Fruit fly (Drosophila melanogaster): ENCODE results near the gene kst.

The kst gene

DNA sequence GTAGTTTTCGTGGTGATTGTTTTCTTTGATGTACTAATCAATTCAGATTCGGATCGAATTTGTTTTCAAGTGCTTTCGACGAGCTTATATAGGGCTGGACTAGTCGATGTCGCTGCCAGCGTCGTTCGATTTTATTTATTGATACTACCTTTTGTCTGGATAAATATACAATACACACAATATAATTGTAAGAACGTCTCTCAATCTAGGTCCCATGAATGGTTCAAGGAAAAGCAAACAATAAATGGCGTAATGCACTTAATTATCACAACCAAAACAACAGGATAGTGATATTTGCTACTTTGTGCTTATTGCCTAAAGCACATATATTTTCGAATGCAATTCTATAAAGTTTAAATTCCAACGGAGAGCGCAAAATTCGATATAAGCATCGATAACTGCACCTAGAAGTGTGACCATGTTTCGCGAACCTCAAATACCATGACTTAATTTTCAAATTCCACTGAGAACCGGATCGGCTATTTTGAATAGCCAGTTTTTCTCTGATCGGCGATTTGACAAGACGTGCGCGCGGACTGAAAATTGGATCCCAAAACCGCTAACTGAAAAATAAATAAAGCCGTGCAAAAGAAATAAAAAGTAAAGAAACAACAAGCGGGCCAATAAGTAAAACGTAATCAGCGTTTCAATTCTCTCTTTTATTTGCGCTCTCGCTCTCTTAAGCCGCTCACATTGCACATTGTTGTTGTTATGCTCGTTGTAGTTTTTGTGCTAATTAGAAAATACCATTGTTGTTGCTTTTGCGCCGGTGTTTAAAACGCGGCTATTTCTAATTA lies at the start of gene kst, which contains the start of gene Drsl6:
Gene kst, plus strand, starts transcription at position 493 of the 797 bp plus-strand sequence.
Gene Drsl6, minus strand, starts transcription at position 51 of the 797 bp plus-strand sequence.
- no peak for TF ChIP-seq CG8478 (optimal IDR thresholded peaks at IDR 0.05)
- TF ChIP-seq CTCF (optimal IDR thresholded peaks at IDR 0.05), result no peak

DNA sequence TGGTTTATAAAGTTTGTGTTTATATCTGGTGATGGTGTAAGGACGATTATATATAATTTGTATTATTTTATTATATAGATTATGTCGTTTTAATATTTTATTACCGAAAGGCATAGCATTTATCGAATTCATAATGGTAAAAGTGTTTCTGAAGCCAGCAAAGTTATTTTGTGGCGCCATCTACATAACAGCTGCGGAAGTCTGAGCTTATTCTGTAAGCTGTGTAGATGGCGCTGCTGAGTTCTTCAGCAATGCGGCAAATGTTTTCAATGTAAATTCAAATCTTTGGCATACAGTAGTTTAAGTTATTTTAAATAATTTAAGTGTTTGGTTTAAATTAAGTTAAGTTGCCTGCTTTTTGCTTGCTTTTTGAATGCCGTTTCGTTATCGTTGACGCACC lies 48.2 kb upstream of the kst start:
- TF ChIP-seq CG8478 (optimal IDR thresholded peaks at IDR 0.05) (no peak), CTCF (optimal IDR thresholded peaks at IDR 0.05) (peak; percentile 75 to 90)

DNA sequence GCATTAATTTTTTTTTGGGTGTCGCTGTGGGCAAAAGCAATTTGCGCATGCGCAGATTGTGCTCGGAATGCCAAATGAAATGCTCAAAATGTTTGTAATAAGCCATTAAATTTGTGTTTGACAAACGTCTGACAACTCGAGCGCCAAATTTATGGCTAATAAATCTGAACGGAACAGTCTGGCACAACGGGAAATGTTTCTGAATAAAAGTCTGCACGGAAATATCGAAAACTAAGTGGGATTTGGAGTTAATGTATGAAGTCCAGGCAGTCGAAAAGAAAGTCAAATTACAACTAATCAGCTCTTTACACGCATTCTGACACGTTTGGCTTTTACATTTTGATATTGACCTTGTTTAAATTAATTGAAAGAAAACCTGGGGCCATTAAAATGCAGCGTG lies 45.5 kb upstream of the kst start, which contains the start of gene CG12009:
Gene CG12009, plus strand, starts transcription at position 301 of the 400 bp plus-strand sequence.
- TF ChIP-seq CG8478 (optimal IDR thresholded peaks at IDR 0.05) (no peak), CTCF (optimal IDR thresholded peaks at IDR 0.05) (no peak)

DNA sequence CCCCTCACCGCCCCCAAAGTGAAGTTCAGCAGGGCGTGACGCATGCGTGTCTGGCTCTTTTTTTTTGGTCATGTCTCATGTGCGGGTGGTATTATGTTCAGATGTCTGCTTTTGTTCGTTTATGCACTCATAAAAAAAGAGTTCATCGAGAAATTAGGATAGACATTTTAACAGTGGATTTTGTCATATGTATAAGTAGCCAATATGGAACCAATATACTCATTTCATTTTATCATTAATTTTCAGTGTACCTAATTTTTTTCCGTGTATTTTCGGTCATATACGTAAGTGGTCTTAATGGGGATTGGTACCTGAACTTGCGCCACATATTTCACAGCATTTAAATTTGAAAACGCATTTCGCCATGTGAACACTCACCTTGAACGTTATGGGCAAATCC lies 36.3 kb upstream of the kst start:
- TF ChIP-seq CG8478 (optimal IDR thresholded peaks at IDR 0.05), result no peak
- TF ChIP-seq CTCF (optimal IDR thresholded peaks at IDR 0.05), result no peak

DNA sequence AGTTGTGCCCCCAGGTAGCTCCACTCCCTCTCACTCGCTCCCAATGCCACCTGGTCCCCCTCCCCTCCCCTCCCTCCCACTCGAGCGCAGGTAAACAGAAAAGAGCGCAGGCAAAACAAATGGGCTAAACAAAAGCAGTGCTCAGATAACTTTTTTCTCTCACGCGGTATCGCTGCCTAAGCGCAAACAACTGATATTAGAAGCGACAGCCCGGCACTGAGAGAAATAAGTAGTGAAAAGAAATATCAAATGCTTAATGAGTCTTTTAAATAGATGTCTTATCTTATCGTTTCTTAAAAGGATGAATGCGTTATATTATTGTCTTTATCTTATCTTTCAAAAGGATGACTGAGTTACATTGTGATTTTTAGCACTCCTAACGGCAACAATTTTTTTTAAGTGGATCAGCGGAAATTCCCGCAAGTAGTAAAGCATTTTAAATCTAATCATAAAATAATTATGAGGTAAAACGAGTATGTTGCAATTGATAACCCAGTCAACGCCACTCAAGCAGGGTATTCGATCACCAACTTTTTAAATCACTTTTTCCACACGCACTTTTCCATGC lies 35.4 kb upstream of the kst start:
- TF ChIP-seq CTCF (optimal IDR thresholded peaks at IDR 0.05) (no peak), CG8478 (optimal IDR thresholded peaks at IDR 0.05) (no peak)

DNA sequence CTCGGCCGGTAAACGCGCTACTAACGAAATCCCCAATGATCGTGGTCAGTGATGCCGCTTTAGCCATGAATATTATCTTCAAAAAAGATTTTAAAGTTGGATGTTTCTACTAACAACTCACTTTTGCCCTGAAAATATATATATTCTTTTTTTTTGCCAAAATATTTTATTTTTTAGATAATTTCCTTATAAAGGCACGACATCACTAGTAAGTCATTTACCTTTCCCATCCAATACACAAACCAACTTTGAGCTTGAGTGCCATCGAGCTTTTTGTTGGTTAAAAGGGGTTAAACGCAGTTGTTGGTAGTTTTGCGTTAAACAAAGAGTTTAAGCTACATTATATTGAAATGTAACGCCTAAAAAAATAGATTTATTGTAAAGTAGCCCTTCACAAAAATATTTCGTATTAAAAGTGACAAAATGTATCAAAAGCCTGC lies 33.6 kb upstream of the kst start, which contains the start of gene CG14968:
Gene CG14968, minus strand, starts transcription at position 26 of the 440 bp plus-strand sequence.
- TF ChIP-seq CTCF (optimal IDR thresholded peaks at IDR 0.05), result no peak
- no peak for TF ChIP-seq CG8478 (optimal IDR thresholded peaks at IDR 0.05)

DNA sequence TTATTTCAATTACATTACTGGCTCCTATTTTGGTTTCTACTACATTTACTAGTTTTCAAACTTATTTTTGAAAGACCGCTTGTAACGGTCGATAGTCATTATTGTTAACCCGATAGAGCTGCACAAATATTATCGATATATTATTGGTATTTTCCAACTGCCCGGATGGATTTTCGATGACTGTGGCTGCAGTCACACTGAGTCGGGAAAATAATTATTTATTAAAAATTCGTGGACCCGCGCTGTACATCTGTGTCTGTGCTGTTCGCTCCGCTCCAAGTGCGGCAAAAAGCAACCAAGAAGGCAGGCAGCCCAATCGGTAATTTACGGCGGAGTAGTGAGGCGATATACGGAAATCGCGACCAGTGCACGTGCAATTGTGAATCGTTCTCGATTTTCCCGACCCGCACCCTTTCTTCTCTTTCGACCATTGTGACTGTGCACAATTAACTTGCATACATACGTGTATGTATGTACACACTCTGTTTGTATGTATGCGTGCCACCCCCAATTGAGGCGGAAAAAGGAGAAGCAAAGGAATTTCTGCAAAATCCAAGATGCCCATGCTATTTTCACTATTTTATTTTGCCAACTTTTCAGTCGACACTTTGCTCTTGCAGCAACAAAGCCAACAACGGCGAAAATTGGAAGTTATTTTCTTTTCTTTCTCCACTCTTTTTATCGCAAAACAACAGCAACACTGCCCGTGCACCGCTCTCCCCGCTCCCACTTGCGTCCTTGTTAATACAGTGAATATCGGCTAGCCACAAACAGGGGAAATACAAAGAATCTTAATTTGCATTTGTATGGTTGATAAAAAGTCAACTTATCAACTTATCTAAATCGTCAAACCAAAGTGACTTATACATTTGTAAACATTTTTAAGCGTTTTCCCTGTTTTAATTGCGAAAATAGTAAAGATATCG lies 32.9 kb upstream of the kst start, which contains the start of gene ZnT63C:
Gene ZnT63C, plus strand, starts transcription at position 175 of the 926 bp plus-strand sequence.
- TF ChIP-seq CTCF (optimal IDR thresholded peaks at IDR 0.05) (no peak), CG8478 (optimal IDR thresholded peaks at IDR 0.05) (no peak)

DNA sequence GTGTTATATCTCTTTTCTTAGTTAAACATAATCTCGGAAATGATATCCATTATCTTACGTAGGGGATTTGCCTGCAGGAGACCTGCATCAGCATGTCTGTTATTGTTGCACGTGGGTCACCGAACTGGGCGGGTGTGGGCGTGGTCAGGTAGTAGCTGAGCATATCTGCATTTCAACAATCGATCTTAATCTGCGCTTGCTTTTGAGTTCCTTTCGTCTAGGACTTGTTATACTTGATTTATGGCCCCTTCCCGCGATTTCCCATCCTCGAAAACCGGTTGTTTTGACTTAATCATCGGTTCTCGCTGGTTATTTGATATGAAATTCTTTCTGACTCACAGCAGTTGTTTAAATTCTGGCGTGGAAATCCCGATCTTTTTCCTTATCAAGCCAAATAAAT lies 31.9 kb upstream of the kst start:
- TF ChIP-seq CTCF (optimal IDR thresholded peaks at IDR 0.05) (no peak), CG8478 (optimal IDR thresholded peaks at IDR 0.05) (no peak)

DNA sequence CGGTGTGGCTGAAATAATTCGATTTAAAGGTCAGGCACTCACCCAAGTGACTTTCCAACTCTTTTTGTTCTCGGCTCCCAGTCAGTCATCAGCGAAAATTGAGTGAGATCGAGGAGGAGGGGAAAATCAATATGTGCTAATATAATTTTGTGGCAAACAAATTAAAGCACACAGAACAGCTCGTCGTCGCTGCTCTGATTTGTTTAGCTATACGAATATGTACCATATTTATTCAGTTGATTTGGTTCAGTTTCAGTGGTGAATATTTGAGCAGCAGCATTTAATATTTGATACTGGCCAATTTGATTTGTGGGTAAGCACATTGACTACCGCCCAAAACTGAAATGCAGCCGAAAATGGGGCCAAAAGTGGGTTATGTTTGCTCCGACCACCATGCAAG lies 31.2 kb upstream of the kst start:
- no peak for TF ChIP-seq CTCF (optimal IDR thresholded peaks at IDR 0.05)
- TF ChIP-seq CG8478 (optimal IDR thresholded peaks at IDR 0.05), result no peak

DNA sequence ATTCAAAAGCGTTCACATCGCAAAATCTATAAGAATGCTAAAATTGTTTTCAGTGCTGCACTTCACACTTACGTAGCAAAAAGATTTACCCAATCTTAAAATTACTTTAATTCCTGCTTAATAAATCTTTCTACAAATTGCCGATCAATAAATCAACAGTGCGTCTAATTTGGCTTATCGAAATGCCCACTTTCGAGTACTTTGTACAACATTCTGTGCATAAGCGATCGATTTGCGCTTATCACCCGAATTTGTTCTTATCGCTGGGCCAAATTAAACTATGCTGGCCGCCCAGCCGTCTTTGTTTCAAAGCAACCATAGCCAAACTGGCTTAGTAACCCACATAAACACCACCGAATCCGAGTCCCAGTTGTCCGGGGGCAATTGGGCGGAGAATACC lies 30.1 kb upstream of the kst start:
- TF ChIP-seq CTCF (optimal IDR thresholded peaks at IDR 0.05) (no peak), CG8478 (optimal IDR thresholded peaks at IDR 0.05) (no peak)

DNA sequence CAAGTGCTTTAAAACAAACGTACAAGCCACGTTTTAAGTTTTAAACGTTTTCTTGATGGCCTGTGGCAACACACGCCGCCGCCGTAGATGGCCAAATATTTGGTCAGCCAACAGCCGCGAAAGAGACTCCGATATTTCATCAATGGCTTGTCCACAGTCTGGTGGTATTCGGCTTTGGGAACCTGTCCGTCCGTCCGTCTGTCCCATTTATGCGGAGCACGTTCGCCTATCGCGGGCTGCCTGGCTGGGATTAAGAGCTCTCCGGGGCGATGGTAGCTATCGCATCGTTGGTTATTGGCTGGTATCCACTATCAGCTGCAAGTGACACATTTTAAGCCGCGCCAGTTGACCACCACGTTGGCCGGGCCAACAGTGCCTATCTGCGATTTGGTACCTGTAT lies 29.1 kb upstream of the kst start:
- TF ChIP-seq CTCF (optimal IDR thresholded peaks at IDR 0.05) (no peak), CG8478 (optimal IDR thresholded peaks at IDR 0.05) (no peak)

DNA sequence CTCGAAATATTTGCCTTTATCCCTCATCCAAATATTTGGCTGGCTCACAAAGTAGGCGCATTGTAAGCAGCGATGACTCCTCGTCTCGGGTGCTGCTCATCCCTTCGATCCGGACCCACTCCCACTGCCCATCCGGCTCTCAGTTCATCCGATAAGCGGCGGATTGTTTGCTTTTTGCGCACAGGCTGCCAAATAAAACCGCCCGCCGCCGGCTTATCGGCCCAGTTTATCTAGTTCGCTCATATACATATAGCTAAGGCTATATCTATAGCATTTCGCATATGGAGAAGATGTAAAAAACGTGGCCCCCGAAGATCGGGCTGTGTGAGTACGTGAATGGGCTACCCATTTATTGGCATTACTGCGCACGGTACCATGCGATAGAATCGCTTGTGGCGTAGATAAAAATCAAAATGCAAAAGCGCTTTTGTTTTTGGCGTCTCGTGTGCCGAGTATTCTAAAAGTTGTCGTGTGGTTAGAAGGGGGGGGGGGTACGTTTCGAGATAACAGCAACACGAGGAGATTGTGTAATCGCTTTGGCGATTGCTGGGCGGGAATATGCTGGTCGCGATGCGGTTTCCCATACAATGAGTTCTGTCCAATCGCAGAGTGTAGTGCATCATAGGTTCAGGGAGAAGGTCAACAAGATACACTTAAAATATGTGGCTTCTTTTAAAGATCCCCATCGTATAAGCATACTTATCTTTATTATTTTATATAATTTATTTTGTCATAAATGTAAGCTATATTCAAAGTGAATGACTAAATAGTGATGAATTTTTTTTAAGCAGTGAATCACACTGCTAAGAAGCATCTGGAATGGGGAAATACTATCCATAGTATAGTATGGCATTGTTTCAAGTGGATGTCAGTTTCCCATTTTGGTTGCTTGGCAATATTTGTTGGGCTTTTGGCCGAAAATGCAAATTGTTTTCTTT lies 27.7 kb upstream of the kst start:
- TF ChIP-seq CTCF (optimal IDR thresholded peaks at IDR 0.05), result no peak
- TF ChIP-seq CG8478 (optimal IDR thresholded peaks at IDR 0.05), result no peak

DNA sequence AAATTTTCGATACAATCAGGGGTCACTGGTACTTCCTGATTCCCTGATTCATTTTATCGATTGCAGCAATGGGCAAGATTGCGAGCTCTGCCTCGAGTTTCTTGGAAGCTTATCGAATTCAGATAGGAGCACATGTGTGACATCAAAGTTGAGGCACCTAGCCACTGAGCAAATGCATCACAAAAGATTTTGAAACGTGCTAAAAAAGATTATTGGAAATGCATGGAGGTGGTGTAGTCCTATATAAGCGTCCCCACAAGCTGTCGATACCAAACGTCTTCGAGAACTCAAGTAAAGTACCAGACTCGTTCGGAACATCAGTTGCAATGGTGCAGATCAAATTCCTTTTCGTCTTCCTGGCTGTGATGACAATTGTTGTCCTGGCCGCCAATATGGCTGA lies 22.6 kb upstream of the kst start, which contains the start of gene Drsl2:
Gene Drsl2, plus strand, starts transcription at position 301 of the 400 bp plus-strand sequence.
- TF ChIP-seq CTCF (optimal IDR thresholded peaks at IDR 0.05) (no peak), CG8478 (optimal IDR thresholded peaks at IDR 0.05) (no peak)

DNA sequence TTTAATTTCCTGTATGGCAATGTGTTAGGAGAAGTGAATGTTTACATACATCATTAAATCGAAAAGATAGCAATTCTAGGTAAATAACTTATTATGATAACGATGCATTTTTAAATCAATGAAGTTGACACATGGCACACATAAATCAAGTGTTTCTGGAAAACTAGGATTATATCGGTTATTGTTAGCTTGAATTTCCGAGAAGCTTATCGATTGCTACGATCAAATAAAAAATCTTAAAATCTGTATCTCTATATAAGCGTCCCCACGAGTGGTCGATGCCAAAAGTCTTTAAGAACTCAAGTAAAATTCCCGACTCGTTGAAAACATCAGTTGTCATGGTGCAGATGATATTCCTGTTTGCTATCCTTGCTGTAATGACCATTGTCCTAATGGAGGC lies 22.0 kb upstream of the kst start, which contains the start of gene Drsl3:
Gene Drsl3, plus strand, starts transcription at position 301 of the 400 bp plus-strand sequence.
- TF ChIP-seq CG8478 (optimal IDR thresholded peaks at IDR 0.05), result no peak
- TF ChIP-seq CTCF (optimal IDR thresholded peaks at IDR 0.05), result no peak

All from S2 (cell line).